Worm (Caenorhabditis elegans): ENCODE results near the gene C17H12.2.

DNA sequence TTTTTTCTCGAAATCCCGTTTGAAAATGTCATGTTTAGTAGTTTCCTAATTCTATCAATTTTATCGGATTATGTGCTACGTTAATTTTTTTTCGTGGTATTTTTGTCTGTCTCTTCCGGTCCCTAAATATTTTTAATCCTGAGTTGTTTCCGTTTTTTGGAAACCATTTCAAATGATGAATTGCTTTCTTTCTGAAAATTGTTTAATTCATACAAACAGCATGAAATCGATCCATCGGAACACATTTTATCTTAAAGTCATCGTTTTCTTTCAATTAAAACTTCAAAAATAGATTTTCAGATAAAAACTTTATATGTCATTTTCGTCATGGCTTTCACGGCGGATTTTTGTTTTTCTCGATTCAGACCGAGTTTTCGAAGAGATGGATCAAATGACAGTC lies 27.9 kb downstream of the C17H12.2 start, which contains the start of gene spd-3:
- TF ChIP-seq attf-6 (GFP tag; IDR thresholded peaks at IDR 0.05) (no peak), nfya-2 (GFP tag; IDR thresholded peaks at IDR 0.05) (no peak), ekl-4 (GFP tag; IDR thresholded peaks at IDR 0.05) (no peak), ceh-40 (GFP tag; IDR thresholded peaks at IDR 0.05) (no peak), F52B5.7 (tag; optimal IDR thresholded peaks at IDR 0.05) (no peak), snpc-4 (GFP tag; optimal IDR thresholded peaks at IDR 0.05) (no peak), snpc-4 (tag; optimal IDR thresholded peaks at IDR 0.05) (peak in 1 of 4 experiments; percentile 40), gei-17 (GFP tag; optimal IDR thresholded peaks at IDR 0.05) (no peak), B0019.2 (GFP tag; conservative IDR thresholded peaks at IDR 0.05) (no peak), Y56A3A.18 (GFP tag; IDR thresholded peaks at IDR 0.05) (no peak), dpff-1 (tag; optimal IDR thresholded peaks at IDR 0.05) (no peak)
